Fruit fly (Drosophila melanogaster): ENCODE measurements around the gene APC7.

dm6 chrX:6641602-6642001 is 44.7 kb downstream of the APC7 start:
- TF ChIP-seq h (GFP tag; optimal IDR thresholded peaks at IDR 0.05), result peak; percentile 7
- no peak for TF ChIP-seq dmrt93B (GFP tag; optimal IDR thresholded peaks at IDR 0.05)
- no peak for TF ChIP-seq tai (GFP tag; optimal IDR thresholded peaks at IDR 0.05)
- no peak for TF ChIP-seq Sp1 (GFP tag; optimal IDR thresholded peaks at IDR 0.05)

Data from whole organism, wandering third instar larva.